Worm (Caenorhabditis elegans): ENCODE measurements around the gene nhr-172.

- no peak for TF ChIP-seq flt-1 (GFP tag; IDR thresholded peaks at IDR 0.05)
- no peak for TF ChIP-seq ama-1 (optimal IDR thresholded peaks at IDR 0.05)
- no peak for TF ChIP-seq ets-7 (tag; optimal IDR thresholded peaks at IDR 0.05)
- no peak for TF ChIP-seq sea-1 (GFP tag; conservative IDR thresholded peaks at IDR 0.05)
- no peak for TF ChIP-seq tbx-37 (GFP tag; conservative IDR thresholded peaks at IDR 0.05)
- no peak for TF ChIP-seq tra-4 (tag; optimal IDR thresholded peaks at IDR 0.05)
Measured at ce11 chrV:7497440-7497839, 11.4 kb upstream of the nhr-172 start, which contains the start of gene srh-79.
